Fruit fly (Drosophila melanogaster) whole organism, embryonic: ENCODE data around the gene RpS29.
A peak's percentile ranks its signal among the peaks of the same experiment; 100 is the strongest.

ENCODE experiments used
- Abd-B ChIP-seq: fragments of 200-800 bp; sonication (Bioruptor generic); optimal IDR thresholded peaks from 2 replicates; lab custom pipeline; 2018; ENCODE audit warnings: missing biosample characterization, mild to moderate bottlenecking, missing genetic modification characterization, moderate library complexity
- Atf3 ChIP-seq: fragments of 200-800 bp; sonication (Bioruptor generic); optimal IDR thresholded peaks from 3 replicates; lab custom pipeline; 2016; ENCODE audit warnings: missing biosample characterization, missing genetic modification characterization
- B-H2 ChIP-seq: fragments of 200-800 bp; sonication (Bioruptor generic); optimal IDR thresholded peaks from 2 replicates; lab custom pipeline; 2018; ENCODE audit warnings: missing biosample characterization, mild to moderate bottlenecking, missing genetic modification characterization
- Bteb2 ChIP-seq: fragments of 200-800 bp; sonication (Bioruptor generic); optimal IDR thresholded peaks from 2 replicates; lab custom pipeline; 2016; ENCODE audit warnings: missing biosample characterization, missing genetic modification characterization
- CG11695 ChIP-seq: fragments of 200-800 bp; sonication (Bioruptor generic); IDR thresholded peaks from 3 replicates; pipeline ENCODE4 v1.3.6; 2022; ENCODE audit warnings: missing biosample characterization, missing genetic modification characterization
- CG12155 ChIP-seq: fragments of 200-800 bp; sonication (Bioruptor generic); optimal IDR thresholded peaks from 3 replicates; lab custom pipeline; 2016; ENCODE audit warnings: missing biosample characterization, missing genetic modification characterization
- CG12391 ChIP-seq: fragments of 200-800 bp; sonication (Bioruptor generic); optimal IDR thresholded peaks from 3 replicates; lab custom pipeline; 2018; ENCODE audit warnings: missing biosample characterization, mild to moderate bottlenecking, missing genetic modification characterization, moderate library complexity
- CG12744 ChIP-seq: fragments of 200-800 bp; sonication (Bioruptor generic); optimal IDR thresholded peaks from 2 replicates; lab custom pipeline; 2016; ENCODE audit warnings: missing biosample characterization, missing genetic modification characterization
- CG1602 ChIP-seq: fragments of 200-800 bp; sonication (Bioruptor generic); optimal IDR thresholded peaks from 3 replicates; lab custom pipeline; 2016; ENCODE audit warnings: missing biosample characterization, missing genetic modification characterization
- CG16779 ChIP-seq: fragments of 200-800 bp; sonication (Bioruptor generic); IDR thresholded peaks from 2 replicates; pipeline ENCODE4 v1.3.6; 2022; ENCODE audit warnings: missing biosample characterization, missing genetic modification characterization
- CG17612 ChIP-seq: fragments of 200-800 bp; sonication (Bioruptor generic); IDR thresholded peaks from 2 replicates; pipeline ENCODE4 v1.3.6; 2022; ENCODE audit warnings: missing biosample characterization, missing genetic modification characterization
- CG17802 ChIP-seq: fragments of 200-800 bp; sonication (Bioruptor generic); optimal IDR thresholded peaks from 2 replicates; lab custom pipeline; 2018; ENCODE audit warnings: missing biosample characterization, mild to moderate bottlenecking, missing genetic modification characterization, moderate library complexity
- CG2199 ChIP-seq: fragments of 200-800 bp; sonication (Bioruptor generic); IDR thresholded peaks from 3 replicates; pipeline ENCODE4 v1.3.6; 2022; ENCODE audit warnings: missing biosample characterization, missing genetic modification characterization
- CG30431 ChIP-seq: fragments of 200-800 bp; sonication (Bioruptor generic); optimal IDR thresholded peaks from 2 replicates; lab custom pipeline; 2017; ENCODE audit warnings: missing biosample characterization, missing genetic modification characterization
- CG32532 ChIP-seq: fragments of 200-800 bp; sonication (Bioruptor generic); IDR thresholded peaks from 2 replicates; pipeline ENCODE4 v1.3.6; 2022; ENCODE audit warnings: missing biosample characterization, missing genetic modification characterization
- CG34224 ChIP-seq: fragments of 200-800 bp; sonication (Bioruptor generic); IDR thresholded peaks from 3 replicates; pipeline ENCODE4 v1.3.6; 2022; ENCODE audit warnings: missing biosample characterization, missing genetic modification characterization; ENCODE audit not compliant: partially characterized antibody
- CG34376 ChIP-seq: fragments of 200-800 bp; sonication (Bioruptor generic); optimal IDR thresholded peaks from 2 replicates; lab custom pipeline; 2018; ENCODE audit warnings: missing biosample characterization, mild to moderate bottlenecking, missing genetic modification characterization
- CG42726 ChIP-seq: fragments of 200-800 bp; sonication (Bioruptor generic); IDR thresholded peaks from 2 replicates; pipeline ENCODE4 v1.3.6; 2022; ENCODE audit warnings: missing biosample characterization, missing genetic modification characterization; ENCODE audit not compliant: partially characterized antibody
- Dfd ChIP-seq, 2 experiments: fragments of >200 bp; optimal IDR thresholded peaks; 2 replicates each; lab custom pipeline; 2017; ENCODE audit warnings: missing biosample characterization in 2 of 2, missing genetic modification characterization in 2 of 2
- Elba2 ChIP-seq: fragments of 200-800 bp; sonication (Bioruptor generic); optimal IDR thresholded peaks from 3 replicates; lab custom pipeline; 2016; ENCODE audit warnings: missing biosample characterization, missing genetic modification characterization
- HLH4C ChIP-seq: fragments of 200-800 bp; sonication (Bioruptor generic); IDR thresholded peaks from 3 replicates; pipeline ENCODE4 v1.3.6; 2022; ENCODE audit warnings: missing biosample characterization, missing genetic modification characterization; ENCODE audit not compliant: partially characterized antibody
- Hey ChIP-seq: fragments of 200-800 bp; sonication (Bioruptor generic); optimal IDR thresholded peaks from 3 replicates; lab custom pipeline; 2018; ENCODE audit warnings: missing biosample characterization, mild to moderate bottlenecking, missing genetic modification characterization
- MESR4 ChIP-seq: fragments of 200-800 bp; sonication (Bioruptor generic); optimal IDR thresholded peaks from 2 replicates; lab custom pipeline; 2018; ENCODE audit warnings: missing biosample characterization, mild to moderate bottlenecking, missing genetic modification characterization, moderate library complexity
- MTF-1 ChIP-seq: fragments of 200-800 bp; sonication (Bioruptor generic); optimal IDR thresholded peaks from 2 replicates; lab custom pipeline; 2018; ENCODE audit warnings: missing biosample characterization, mild to moderate bottlenecking, missing genetic modification characterization, borderline replicate concordance
- Meics ChIP-seq: fragments of 200-800 bp; sonication (Bioruptor generic); optimal IDR thresholded peaks from 2 replicates; lab custom pipeline; 2017; ENCODE audit warnings: missing biosample characterization, mild to moderate bottlenecking, missing genetic modification characterization
- Opbp ChIP-seq: fragments of 200-800 bp; sonication (Bioruptor generic); IDR thresholded peaks from 3 replicates; pipeline ENCODE4 v1.3.6; 2022; ENCODE audit warnings: missing biosample characterization, missing genetic modification characterization; ENCODE audit not compliant: partially characterized antibody
- Pdp1 ChIP-seq, 2 experiments: fragments of 200-800 bp; sonication (Bioruptor generic); optimal IDR thresholded peaks; 3 replicates each; lab custom pipeline; 2016; ENCODE audit warnings: missing biosample characterization in 2 of 2, missing genetic modification characterization in 2 of 2, mild to moderate bottlenecking in 1 of 2, moderate library complexity in 1 of 2
- TFAM ChIP-seq: fragments of 200-800 bp; sonication (Bioruptor generic); optimal IDR thresholded peaks from 2 replicates; lab custom pipeline; 2017; ENCODE audit warnings: missing biosample characterization, missing genetic modification characterization, inconsistent platforms
- Xrp1 ChIP-seq: fragments of 200-800 bp; sonication (Bioruptor generic); IDR thresholded peaks from 2 replicates; pipeline ENCODE4 v1.3.6; 2022; ENCODE audit warnings: missing biosample characterization, missing genetic modification characterization
- ab ChIP-seq: fragments of 200-800 bp; sonication (Bioruptor generic); optimal IDR thresholded peaks from 2 replicates; lab custom pipeline; 2016; ENCODE audit warnings: missing biosample characterization, missing genetic modification characterization
- bab2 ChIP-seq: fragments of 200-800 bp; sonication (Bioruptor generic); optimal IDR thresholded peaks from 2 replicates; lab custom pipeline; 2016; ENCODE audit warnings: missing biosample characterization, missing genetic modification characterization
- bowl ChIP-seq: fragments of 200-800 bp; sonication (Bioruptor generic); IDR thresholded peaks from 2 replicates; pipeline ENCODE4 v1.3.6; 2022; ENCODE audit warnings: missing biosample characterization, missing genetic modification characterization
- dan ChIP-seq: fragments of 200-800 bp; sonication (Bioruptor generic); IDR thresholded peaks from 2 replicates; pipeline ENCODE4 v1.3.6; 2022; ENCODE audit warnings: missing biosample characterization, missing genetic modification characterization
- dm ChIP-seq: fragments of 200-800 bp; sonication (Bioruptor generic); optimal IDR thresholded peaks from 3 replicates; lab custom pipeline; 2016; ENCODE audit warnings: missing biosample characterization, missing genetic modification characterization
- hbn ChIP-seq: fragments of 200-800 bp; sonication (Bioruptor generic); IDR thresholded peaks from 2 replicates; pipeline ENCODE4 v1.3.6; 2022; ENCODE audit warnings: missing biosample characterization, missing genetic modification characterization; ENCODE audit not compliant: partially characterized antibody
- kay ChIP-seq: fragments of 200-800 bp; sonication (Bioruptor generic); optimal IDR thresholded peaks from 2 replicates; lab custom pipeline; 2016; ENCODE audit warnings: missing biosample characterization, missing genetic modification characterization
- klu ChIP-seq: fragments of 200-800 bp; sonication (Bioruptor generic); IDR thresholded peaks from 2 replicates; pipeline ENCODE4 v1.3.6; 2022; ENCODE audit warnings: missing biosample characterization, missing genetic modification characterization
- knrl ChIP-seq: fragments of 200-800 bp; sonication (Bioruptor generic); IDR thresholded peaks from 3 replicates; pipeline ENCODE4 v1.3.6; 2022; ENCODE audit warnings: missing biosample characterization, missing genetic modification characterization; ENCODE audit not compliant: partially characterized antibody
- mirr ChIP-seq: fragments of 200-800 bp; sonication (Bioruptor generic); optimal IDR thresholded peaks from 3 replicates; lab custom pipeline; 2018; ENCODE audit warnings: missing biosample characterization, mild to moderate bottlenecking, missing genetic modification characterization
- phol ChIP-seq: fragments of 200-800 bp; sonication (Bioruptor generic); optimal IDR thresholded peaks from 3 replicates; lab custom pipeline; 2018; ENCODE audit warnings: missing biosample characterization, mild to moderate bottlenecking, missing genetic modification characterization, moderate library complexity
- prd ChIP-seq, 3 experiments: fragments of >200 bp in 2 of 3; fragments of 200-800 bp in 1 of 3; sonication (Bioruptor generic) in 1 of 3; optimal IDR thresholded peaks in 2 of 3; IDR thresholded peaks in 1 of 3; 2 replicates in 2 of 3; 3 replicates in 1 of 3; pipeline versions ENCODE4 v1.3.6 to Lab custom; 2017 to 2022; ENCODE audit warnings: missing biosample characterization in 1 of 3, missing genetic modification characterization in 1 of 3
- repo ChIP-seq: fragments of 200-800 bp; sonication (Bioruptor generic); optimal IDR thresholded peaks from 2 replicates; lab custom pipeline; 2016; ENCODE audit warnings: missing biosample characterization, missing genetic modification characterization
- row ChIP-seq: fragments of 200-800 bp; sonication (Bioruptor generic); IDR thresholded peaks from 3 replicates; pipeline ENCODE4 v1.3.6; 2022; ENCODE audit warnings: missing biosample characterization, missing genetic modification characterization
- slbo ChIP-seq: fragments of 200-800 bp; sonication (Bioruptor generic); IDR thresholded peaks from 2 replicates; pipeline ENCODE4 v1.3.6; 2022; ENCODE audit warnings: missing biosample characterization, missing genetic modification characterization
- tll ChIP-seq, 2 experiments: fragments of 200-800 bp in 1 of 2; fragments of >200 bp in 1 of 2; sonication (Bioruptor generic) in 1 of 2; optimal IDR thresholded peaks; 2 replicates each; lab custom pipeline; 2017 to 2019; ENCODE audit warnings: missing biosample characterization in 2 of 2, missing genetic modification characterization in 2 of 2, mild to moderate bottlenecking in 1 of 2, moderate library complexity in 1 of 2
- vnd ChIP-seq: fragments of 200-800 bp; sonication (Bioruptor generic); IDR thresholded peaks from 3 replicates; pipeline ENCODE4 v1.3.6; 2022; ENCODE audit warnings: missing biosample characterization, missing genetic modification characterization; ENCODE audit not compliant: partially characterized antibody
- wek ChIP-seq: fragments of 200-800 bp; sonication (Bioruptor generic); optimal IDR thresholded peaks from 3 replicates; lab custom pipeline; 2018; ENCODE audit warnings: missing biosample characterization, mild to moderate bottlenecking, missing genetic modification characterization, moderate library complexity

RpS29 gene

dm6 chr3R:9762955-9763931 lies 14.6 kb upstream of the RpS29 start, which contains the start of the genes Snap24 and CG8478 (continued):
- TF ChIP-seq dan (GFP tag; lab: Robert Waterston, UW) (no peak), CG42726 (GFP tag; lab: Robert Waterston, UW) (peak; percentile 45; the same call in 1 of the 2 replicates), phol (peak; percentile 22), row (GFP tag; lab: Robert Waterston, UW) (peak; percentile 70), Pdp1 (GFP tag; optimal IDR thresholded peaks at IDR 0.05; lab: Kevin White, UChicago) (peak in 1 of 2 experiments; percentile 22), HLH4C (GFP tag; lab: Robert Waterston, UW) (peak; percentile 77), hbn (GFP tag; lab: Robert Waterston, UW) (peak; percentile 65), CG30431 (GFP tag; lab: Kevin White, UChicago) (no peak), CG2199 (GFP tag; lab: Robert Waterston, UW) (no peak), B-H2 (GFP tag; lab: Kevin White, UChicago) (no peak), dm (GFP tag; lab: Kevin White, UChicago) (no peak), bab2 (GFP tag; lab: Kevin White, UChicago) (no peak), vnd (GFP tag; lab: Robert Waterston, UW) (peak; percentile 73; the same call in 2 of the 3 replicates), CG12391 (tag; lab: Kevin White, UChicago) (peak; percentile 42), Atf3 (GFP tag; lab: Kevin White, UChicago) (no peak), wek (GFP tag; lab: Kevin White, UChicago) (no peak), Hey (tag; lab: Kevin White, UChicago) (no peak), Xrp1 (no peak), CG34376 (GFP tag; lab: Kevin White, UChicago) (no peak), CG11695 (GFP tag; lab: Robert Waterston, UW) (no peak), MESR4 (GFP tag; lab: Kevin White, UChicago) (peak; percentile 86), Abd-B (GFP tag; lab: Kevin White, UChicago) (peak; percentile 24), klu (GFP tag; lab: Robert Waterston, UW) (no peak), prd (optimal IDR thresholded peaks at IDR 0.05; lab: Kevin White, UChicago) (no peak), prd (GFP tag; IDR thresholded peaks at IDR 0.05; lab: Robert Waterston, UW) (no peak), TFAM (GFP tag; lab: Kevin White, UChicago) (no peak), CG17612 (GFP tag; lab: Robert Waterston, UW) (no peak), kay (GFP tag; lab: Kevin White, UChicago) (peak; percentile 85), mirr (GFP tag; lab: Kevin White, UChicago) (no peak), CG32532 (no peak), CG1602 (no peak), Elba2 (GFP tag; lab: Kevin White, UChicago) (peak; percentile 87), CG17802 (tag; lab: Kevin White, UChicago) (peak; percentile 92), repo (no peak), bowl (GFP tag; lab: Robert Waterston, UW) (no peak), Opbp (GFP tag; lab: Robert Waterston, UW) (peak; percentile 71; the same call in 2 of the 3 replicates), ab (GFP tag; lab: Kevin White, UChicago) (no peak), CG16779 (GFP tag; lab: Robert Waterston, UW) (no peak), slbo (GFP tag; lab: Robert Waterston, UW) (peak; percentile 12; the same call in 1 of the 2 replicates), Meics (no peak), MTF-1 (GFP tag; lab: Kevin White, UChicago) (no peak), CG12744 (GFP tag; lab: Kevin White, UChicago) (no peak), Bteb2 (GFP tag; lab: Kevin White, UChicago) (no peak), CG12155 (GFP tag; lab: Kevin White, UChicago) (no peak), CG34224 (GFP tag; lab: Robert Waterston, UW) (peak; percentile 79), Dfd (GFP tag; optimal IDR thresholded peaks at IDR 0.05; lab: Kevin White, UChicago) (no peak), knrl (GFP tag; lab: Robert Waterston, UW) (peak; percentile 82), tll (GFP tag; optimal IDR thresholded peaks at IDR 0.05; lab: Kevin White, UChicago) (no peak)
